Worm (Caenorhabditis elegans): ENCODE measurements around the gene lon-2.

ce11 chrX:4740630-4741029 lies 8.3 kb downstream of the lon-2 start:
- no peak for TF ChIP-seq him-1 (tag; optimal IDR thresholded peaks at IDR 0.05)
- TF ChIP-seq dao-5 (tag; optimal IDR thresholded peaks at IDR 0.05): no peak
- no peak for TF ChIP-seq W03F9.2 (tag; optimal IDR thresholded peaks at IDR 0.05)

Measured in whole organism, L4/young adult.